Fruit fly (Drosophila melanogaster) whole organism: ENCODE measurements around the gene PDCD-5.

Experiments
- CG8478 ChIP-seq: fragments of >200 bp; optimal IDR thresholded peaks from 2 replicates; lab custom pipeline; 2018; ENCODE audit warnings: inconsistent platforms
- Dll ChIP-seq: fragments of >200 bp; optimal IDR thresholded peaks from 2 replicates; lab custom pipeline; 2017
- EcR ChIP-seq, 2 experiments: fragments of >200 bp; optimal IDR thresholded peaks; 2 replicates each; lab custom pipeline; 2017; ENCODE audit warnings: missing biosample characterization in 2 of 2, missing genetic modification characterization in 2 of 2, missing genetic modification reagents in 2 of 2
- pan ChIP-seq: fragments of >200 bp; optimal IDR thresholded peaks from 2 replicates; lab custom pipeline; 2017
- psq ChIP-seq: fragments of >200 bp; optimal IDR thresholded peaks from 2 replicates; lab custom pipeline; 2017
- usp ChIP-seq: fragments of >200 bp; optimal IDR thresholded peaks from 2 replicates; lab custom pipeline; 2017; ENCODE audit warnings: missing biosample characterization, missing genetic modification characterization, mixed read lengths

Gene PDCD-5

dm6 chr3L:16190885-16191284 is 41.0 kb downstream of the PDCD-5 start:
- TF ChIP-seq EcR (GFP tag; optimal IDR thresholded peaks at IDR 0.05; lab: Kevin White, UChicago) (no peak), usp (GFP tag; lab: Kevin White, UChicago) (no peak), Dll (lab: Kevin White, UChicago) (no peak), CG8478 (lab: Kevin White, UChicago) (no peak), psq (no peak), pan (lab: Kevin White, UChicago) (no peak)

- TF ChIP-seq Dll (lab: Kevin White, UChicago) = peak; percentile 2
- no peak for TF ChIP-seq psq
- no peak for TF ChIP-seq EcR (GFP tag; optimal IDR thresholded peaks at IDR 0.05; lab: Kevin White, UChicago)
These were observed 42.0 kb downstream of the PDCD-5 start for dm6 chr3L:16189925-16190231.

- TF ChIP-seq usp (GFP tag; lab: Kevin White, UChicago) (no peak), CG8478 (lab: Kevin White, UChicago) (no peak), pan (lab: Kevin White, UChicago) (no peak), EcR (GFP tag; optimal IDR thresholded peaks at IDR 0.05; lab: Kevin White, UChicago) (no peak), psq (no peak), Dll (lab: Kevin White, UChicago) (no peak)
These were observed 42.5 kb downstream of the PDCD-5 start for dm6 chr3L:16189058-16189924.

dm6 chr3L:16183493-16183892 is 48.3 kb downstream of the PDCD-5 start:
- TF ChIP-seq pan (lab: Kevin White, UChicago) (no peak), EcR (GFP tag; optimal IDR thresholded peaks at IDR 0.05; lab: Kevin White, UChicago) (no peak), psq (no peak), Dll (lab: Kevin White, UChicago) (no peak), usp (GFP tag; lab: Kevin White, UChicago) (no peak)

dm6 chr3L:16182633-16183462 is 49.0 kb downstream of the PDCD-5 start:
- TF ChIP-seq pan (lab: Kevin White, UChicago) (no peak), EcR (GFP tag; optimal IDR thresholded peaks at IDR 0.05; lab: Kevin White, UChicago) (no peak), usp (GFP tag; lab: Kevin White, UChicago) (no peak), psq (no peak), CG8478 (lab: Kevin White, UChicago) (no peak), Dll (lab: Kevin White, UChicago) (no peak)

- TF ChIP-seq CG8478 (lab: Kevin White, UChicago) (no peak), usp (GFP tag; lab: Kevin White, UChicago) (no peak), pan (lab: Kevin White, UChicago) (no peak), EcR (GFP tag; optimal IDR thresholded peaks at IDR 0.05; lab: Kevin White, UChicago) (no peak), psq (no peak), Dll (lab: Kevin White, UChicago) (no peak)
These were observed 50.5 kb downstream of the PDCD-5 start for dm6 chr3L:16181330-16181830.
